Worm (Caenorhabditis elegans) whole organism, late embryonic: ENCODE measurements around the gene mars-1.

Experiments
- T23F11.4 ChIP-seq: fragments of 200-800 bp; sonication (Bioruptor generic); optimal IDR thresholded peaks from 2 replicates; lab custom pipeline; 2018; ENCODE audit warnings: mild to moderate bottlenecking, missing genetic modification characterization, missing compliant biosample characterization
- Y22D7AL.16 ChIP-seq: sonication (generic microtip); optimal IDR thresholded peaks from 2 replicates; lab custom pipeline; 2016; ENCODE audit warnings: missing genetic modification characterization, missing compliant biosample characterization
- ahr-1 ChIP-seq: sonication (generic microtip); optimal IDR thresholded peaks from 2 replicates; lab custom pipeline; 2016; ENCODE audit warnings: missing genetic modification characterization, missing compliant biosample characterization
- ama-1 ChIP-seq: fragments of 150-350 bp; optimal IDR thresholded peaks from 2 replicates; lab custom pipeline; 2014
- ceh-14 ChIP-seq: sonication (generic microtip); optimal IDR thresholded peaks from 2 replicates; lab custom pipeline; 2016; ENCODE audit warnings: missing genotype, missing genetic modification characterization, missing compliant biosample characterization
- ceh-19 ChIP-seq: fragments of 200-800 bp; sonication (Bioruptor generic); optimal IDR thresholded peaks from 2 replicates; lab custom pipeline; 2018; ENCODE audit warnings: mild to moderate bottlenecking, missing genetic modification characterization, missing compliant biosample characterization
- ceh-24 ChIP-seq: sonication (generic microtip); optimal IDR thresholded peaks from 2 replicates; lab custom pipeline; 2016; ENCODE audit warnings: mild to moderate bottlenecking, missing genetic modification characterization, missing compliant biosample characterization
- ceh-31 ChIP-seq: sonication (generic microtip); optimal IDR thresholded peaks from 2 replicates; lab custom pipeline; 2016; ENCODE audit warnings: missing genetic modification characterization, missing compliant biosample characterization
- ceh-34 ChIP-seq: sonication (generic microtip); optimal IDR thresholded peaks from 2 replicates; lab custom pipeline; 2016; ENCODE audit warnings: mild to moderate bottlenecking, missing genetic modification characterization, missing compliant biosample characterization
- ceh-45 ChIP-seq: fragments of 200-800 bp; sonication (Bioruptor generic); IDR thresholded peaks from 2 replicates; pipeline ENCODE4 v1.3.6; 2022; ENCODE audit warnings: missing genetic modification reagents, missing genetic modification characterization, missing compliant biosample characterization
- ceh-48 ChIP-seq: sonication (generic microtip); optimal IDR thresholded peaks from 2 replicates; lab custom pipeline; 2016; ENCODE audit warnings: missing genetic modification characterization, inconsistent platforms, missing compliant biosample characterization
- ceh-6 ChIP-seq: fragments of 200-800 bp; sonication (Bioruptor generic); optimal IDR thresholded peaks from 2 replicates; lab custom pipeline; 2018; ENCODE audit warnings: mild to moderate bottlenecking, missing genetic modification characterization, missing compliant biosample characterization
- ceh-9 ChIP-seq: sonication (generic microtip); optimal IDR thresholded peaks from 2 replicates; lab custom pipeline; 2016; ENCODE audit warnings: mild to moderate bottlenecking, missing genetic modification characterization, inconsistent platforms, missing compliant biosample characterization
- che-1 ChIP-seq: sonication (generic microtip); optimal IDR thresholded peaks from 2 replicates; lab custom pipeline; 2016; ENCODE audit warnings: mild to moderate bottlenecking, missing genetic modification characterization, missing compliant biosample characterization
- dmd-4 ChIP-seq: sonication (generic microtip); optimal IDR thresholded peaks from 2 replicates; lab custom pipeline; 2016; ENCODE audit warnings: borderline replicate concordance, missing genetic modification characterization, missing compliant biosample characterization
- elt-4 ChIP-seq: sonication (generic microtip); optimal IDR thresholded peaks from 2 replicates; lab custom pipeline; 2016; ENCODE audit warnings: missing genetic modification characterization, missing compliant biosample characterization
- ets-4 ChIP-seq: sonication (generic microtip); optimal IDR thresholded peaks from 2 replicates; lab custom pipeline; 2016; ENCODE audit warnings: missing genetic modification characterization, missing compliant biosample characterization
- fax-1 ChIP-seq: sonication (generic microtip); optimal IDR thresholded peaks from 2 replicates; lab custom pipeline; 2016; ENCODE audit warnings: missing genotype, missing genetic modification characterization, missing compliant biosample characterization
- fkh-6 ChIP-seq: sonication (generic microtip); optimal IDR thresholded peaks from 2 replicates; lab custom pipeline; 2016; ENCODE audit warnings: missing genetic modification characterization, missing compliant biosample characterization
- gmeb-2 ChIP-seq: sonication (generic microtip); optimal IDR thresholded peaks from 2 replicates; lab custom pipeline; 2016; ENCODE audit warnings: missing genetic modification characterization, inconsistent platforms, missing compliant biosample characterization
- hlh-13 ChIP-seq: fragments of 200-800 bp; sonication (Bioruptor generic); optimal IDR thresholded peaks from 2 replicates; lab custom pipeline; 2018; ENCODE audit warnings: mild to moderate bottlenecking, missing genetic modification characterization, missing compliant biosample characterization
- hlh-15 ChIP-seq: sonication (generic microtip); optimal IDR thresholded peaks from 2 replicates; lab custom pipeline; 2016; ENCODE audit warnings: missing genetic modification characterization, missing compliant biosample characterization
- hlh-30 ChIP-seq: sonication (generic microtip); optimal IDR thresholded peaks from 2 replicates; lab custom pipeline; 2017; ENCODE audit warnings: antibody characterized with exemption, missing genetic modification characterization, missing compliant biosample characterization; ENCODE audit not compliant: insufficient read depth
- lim-6 ChIP-seq: sonication (generic microtip); optimal IDR thresholded peaks from 2 replicates; lab custom pipeline; 2016; ENCODE audit warnings: missing genetic modification characterization, missing compliant biosample characterization
- lin-11 ChIP-seq: fragments of 200-800 bp; sonication (Bioruptor generic); optimal IDR thresholded peaks from 2 replicates; lab custom pipeline; 2018; ENCODE audit warnings: mild to moderate bottlenecking, missing genetic modification characterization, missing compliant biosample characterization
- mec-3 ChIP-seq: sonication (generic microtip); optimal IDR thresholded peaks from 2 replicates; lab custom pipeline; 2016; ENCODE audit warnings: borderline replicate concordance, missing genetic modification characterization, missing compliant biosample characterization
- nfya-1 ChIP-seq: sonication (generic microtip); optimal IDR thresholded peaks from 2 replicates; lab custom pipeline; 2017; ENCODE audit warnings: missing genetic modification characterization, mild to moderate bottlenecking, missing compliant biosample characterization, antibody characterized with exemption, moderate library complexity
- pat-9 ChIP-seq: fragments of 200-800 bp; sonication (Bioruptor generic); optimal IDR thresholded peaks from 2 replicates; lab custom pipeline; 2018; ENCODE audit warnings: mild to moderate bottlenecking, missing genetic modification characterization, moderate library complexity, missing compliant biosample characterization
- pha-2 ChIP-seq: sonication (generic microtip); optimal IDR thresholded peaks from 2 replicates; lab custom pipeline; 2017; ENCODE audit warnings: mild to moderate bottlenecking, missing genetic modification characterization, missing compliant biosample characterization
- pha-4 ChIP-seq: fragments of 150-350 bp; optimal IDR thresholded peaks from 2 replicates; lab custom pipeline; 2018; ENCODE audit warnings: missing biosample characterization, missing genetic modification reagents, missing genetic modification characterization
- pros-1 ChIP-seq: fragments of 150-350 bp; optimal IDR thresholded peaks from 2 replicates; lab custom pipeline; 2014; ENCODE audit warnings: missing biosample characterization, missing genetic modification reagents, missing genetic modification characterization
- rnt-1 ChIP-seq: sonication (generic microtip); optimal IDR thresholded peaks from 2 replicates; lab custom pipeline; 2016; ENCODE audit warnings: missing genetic modification characterization, missing compliant biosample characterization
- sdc-2 ChIP-seq: sonication (generic microtip); optimal IDR thresholded peaks from 2 replicates; lab custom pipeline; 2016; ENCODE audit warnings: missing genotype, missing genetic modification characterization, missing compliant biosample characterization
- sox-2 ChIP-seq: fragments of 200-800 bp; sonication (Bioruptor generic); IDR thresholded peaks from 2 replicates; pipeline ENCODE4 v1.3.6; 2022; ENCODE audit warnings: missing genetic modification reagents, missing genetic modification characterization, missing compliant biosample characterization
- syd-9 ChIP-seq: sonication (generic microtip); optimal IDR thresholded peaks from 2 replicates; lab custom pipeline; 2016; ENCODE audit warnings: mild to moderate bottlenecking, missing genetic modification characterization, moderate library complexity, missing compliant biosample characterization
- tbx-2 ChIP-seq: sonication (generic microtip); optimal IDR thresholded peaks from 2 replicates; lab custom pipeline; 2016; ENCODE audit warnings: missing genetic modification characterization, missing compliant biosample characterization
- tbx-7 ChIP-seq: sonication (generic microtip); optimal IDR thresholded peaks from 2 replicates; lab custom pipeline; 2016; ENCODE audit warnings: missing genotype, missing genetic modification characterization, missing compliant biosample characterization
- ttx-3 ChIP-seq: sonication (generic microtip); optimal IDR thresholded peaks from 2 replicates; lab custom pipeline; 2016; ENCODE audit warnings: missing genetic modification reagents, missing genetic modification characterization, missing compliant biosample characterization
- unc-3 ChIP-seq, 2 experiments: fragments of 200-800 bp in 1 of 2; sonication (Bioruptor generic) in 1 of 2; sonication (generic microtip) in 1 of 2; conservative IDR thresholded peaks in 1 of 2; optimal IDR thresholded peaks in 1 of 2; 2 replicates each; pipeline versions ENCODE4 v1.3.6 to Lab custom; 2016 to 2022; ENCODE audit warnings: missing compliant biosample characterization in 2 of 2, missing genetic modification characterization in 2 of 2, missing genetic modification reagents in 1 of 2
- unc-86 ChIP-seq: sonication (generic microtip); optimal IDR thresholded peaks from 2 replicates; lab custom pipeline; 2016; ENCODE audit warnings: missing genetic modification characterization, missing compliant biosample characterization
- zip-5 ChIP-seq: sonication (generic microtip); optimal IDR thresholded peaks from 2 replicates; lab custom pipeline; 2016; ENCODE audit warnings: missing genetic modification characterization, missing compliant biosample characterization

The mars-1 gene

DNA sequence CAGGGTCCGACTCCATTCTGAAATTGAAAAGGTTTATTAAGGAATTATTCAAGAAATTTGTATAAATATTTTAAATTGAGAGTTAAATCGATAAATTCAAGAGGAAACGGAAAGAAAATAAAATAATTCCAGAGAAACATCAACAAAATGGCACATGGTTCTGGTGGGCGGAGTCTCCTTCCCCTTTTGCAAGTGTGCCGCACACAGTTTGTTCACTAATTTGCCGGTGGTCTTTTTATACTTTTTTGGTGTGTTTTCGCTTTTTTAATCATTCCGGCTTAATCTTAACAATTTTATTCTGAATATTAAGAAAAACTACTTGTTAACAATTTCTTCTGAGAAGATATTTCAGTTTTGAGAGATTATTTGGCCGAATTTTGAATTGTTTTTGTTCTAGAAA is 30.4 kb downstream of the mars-1 start, which contains the start of the genes ragc-1 and Y24F12A.1 (continued):
- TF ChIP-seq hlh-13 (GFP tag; lab: Kevin White, UChicago) (no peak), zip-5 (no peak), unc-3 (GFP tag; conservative IDR thresholded peaks at IDR 0.05; lab: Robert Waterston, UW) (no peak), unc-3 (tag; optimal IDR thresholded peaks at IDR 0.05; lab: Kevin White, UChicago) (no peak), ceh-6 (GFP tag; lab: Kevin White, UChicago) (peak; percentile 36), lin-11 (no peak), gmeb-2 (no peak), tbx-7 (tag; lab: Kevin White, UChicago) (no peak), ceh-9 (no peak), sdc-2 (tag; lab: Kevin White, UChicago) (no peak), che-1 (tag; lab: Kevin White, UChicago) (no peak), syd-9 (tag; lab: Kevin White, UChicago) (no peak), ets-4 (tag; lab: Kevin White, UChicago) (no peak), pha-2 (tag; lab: Kevin White, UChicago) (peak; percentile 4), Y22D7AL.16 (tag; lab: Kevin White, UChicago) (no peak), ama-1 (no peak), ceh-34 (tag; lab: Kevin White, UChicago) (no peak), pros-1 (tag; lab: Kevin White, UChicago) (no peak), tbx-2 (tag; lab: Kevin White, UChicago) (peak; percentile 72), ceh-19 (GFP tag; lab: Kevin White, UChicago) (peak; percentile 2), nfya-1 (tag; lab: Kevin White, UChicago) (peak; percentile 23)

DNA sequence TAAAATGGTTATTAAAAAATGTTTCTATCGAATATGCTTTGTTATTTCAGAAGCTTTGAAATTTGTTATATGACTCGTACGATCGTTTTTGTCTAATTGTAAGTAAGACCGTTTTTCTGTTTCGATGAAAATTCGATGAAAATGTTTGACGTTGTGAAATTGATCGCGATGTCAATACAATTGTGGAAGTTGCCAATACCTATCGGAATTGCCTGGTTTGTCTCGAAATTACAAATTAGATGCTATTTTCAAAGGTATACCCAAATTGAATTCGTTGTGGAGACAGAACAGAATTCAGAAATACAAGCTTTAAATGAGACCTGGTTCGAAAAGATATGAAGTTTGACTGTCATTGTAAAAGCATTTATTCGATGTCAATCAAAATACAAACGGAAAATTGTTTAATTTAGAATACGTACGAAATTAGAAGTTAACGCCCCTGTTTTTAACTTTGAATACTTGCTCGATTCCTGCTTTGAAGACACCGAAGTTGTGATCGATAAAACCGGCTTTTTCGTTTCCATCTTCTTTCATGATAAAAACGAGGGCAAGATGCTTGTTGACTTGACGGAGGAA is 31.9 kb downstream of the mars-1 start:
- TF ChIP-seq dmd-4 (tag; lab: Kevin White, UChicago) (no peak), lin-11 (no peak), T23F11.4 (no peak)

DNA sequence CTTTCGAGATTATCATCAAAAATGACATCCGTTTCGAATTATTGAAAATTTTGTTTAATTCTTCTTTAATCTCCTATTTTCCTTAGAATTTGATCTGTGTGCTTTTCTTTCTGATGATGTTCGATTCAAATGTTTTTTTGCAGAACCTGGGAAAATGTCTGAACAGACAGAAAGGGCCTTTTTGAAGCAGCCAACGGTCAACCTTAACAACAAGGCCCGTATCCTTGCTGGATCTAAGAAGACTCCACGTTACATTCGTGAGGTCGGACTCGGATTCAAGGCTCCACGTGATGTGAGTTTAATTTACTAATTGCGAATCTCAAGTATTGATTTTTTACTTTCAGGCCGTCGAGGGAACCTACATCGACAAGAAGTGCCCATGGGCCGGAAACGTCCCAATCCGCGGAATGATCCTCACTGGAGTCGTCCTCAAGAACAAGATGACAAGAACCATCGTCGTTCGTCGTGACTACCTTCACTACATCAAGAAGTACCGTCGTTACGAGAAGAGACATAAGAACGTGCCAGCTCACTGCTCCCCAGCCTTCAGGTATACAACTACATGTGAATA is 32.7 kb downstream of the mars-1 start, which contains the start of gene rps-11:
Gene rps-11 (plus strand): TSS at position 144 of the 571 bp plus-strand sequence.
- TF ChIP-seq pha-4 (tag; lab: Kevin White, UChicago) (no peak), ceh-19 (GFP tag; lab: Kevin White, UChicago) (no peak), pat-9 (no peak), unc-3 (GFP tag; conservative IDR thresholded peaks at IDR 0.05; lab: Robert Waterston, UW) (no peak), unc-3 (tag; optimal IDR thresholded peaks at IDR 0.05; lab: Kevin White, UChicago) (no peak), hlh-15 (tag; lab: Kevin White, UChicago) (no peak), ceh-31 (tag; lab: Kevin White, UChicago) (no peak)

DNA sequence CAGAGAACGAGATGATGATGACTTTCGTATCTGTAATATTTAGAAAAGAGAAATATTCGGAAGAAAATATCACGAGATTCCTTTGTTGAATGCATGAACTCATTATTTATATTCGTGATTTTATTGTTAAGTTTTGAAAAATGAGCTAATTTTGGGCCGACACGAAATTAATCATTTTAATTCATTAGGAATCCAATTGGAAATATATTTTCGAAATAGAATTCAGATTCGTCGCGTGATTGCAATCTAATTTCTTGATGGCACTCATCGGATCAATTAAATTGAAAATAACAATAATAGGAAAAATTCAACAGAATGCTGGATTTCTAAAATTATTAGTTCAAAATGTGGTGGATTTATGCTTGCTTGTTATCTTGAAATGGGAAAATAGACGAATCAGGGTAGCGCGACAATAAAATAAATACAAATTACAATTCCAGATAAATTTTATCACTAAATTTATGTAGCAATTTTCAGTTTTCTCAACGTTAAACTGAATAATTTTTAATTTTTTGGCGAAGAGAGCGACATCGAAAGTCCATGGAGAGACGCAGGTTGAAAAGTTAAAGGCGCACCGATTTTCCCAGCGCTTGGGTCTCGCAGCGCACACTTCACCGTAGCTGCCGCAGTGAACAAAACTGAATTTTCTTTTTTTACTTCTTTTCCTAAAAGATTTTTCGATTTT is 33.4 kb downstream of the mars-1 start:
- TF ChIP-seq lim-6 (tag; lab: Kevin White, UChicago) (no peak), che-1 (tag; lab: Kevin White, UChicago) (peak; percentile 43), rnt-1 (tag; lab: Kevin White, UChicago) (no peak), ceh-45 (GFP tag; lab: Robert Waterston, UW) (no peak), gmeb-2 (no peak), ets-4 (tag; lab: Kevin White, UChicago) (no peak), ceh-34 (tag; lab: Kevin White, UChicago) (peak; percentile 13), unc-86 (tag; lab: Kevin White, UChicago) (no peak), ceh-14 (no peak), syd-9 (tag; lab: Kevin White, UChicago) (no peak), pha-4 (tag; lab: Kevin White, UChicago) (no peak), fkh-6 (tag; lab: Kevin White, UChicago) (no peak), hlh-13 (GFP tag; lab: Kevin White, UChicago) (no peak), hlh-15 (tag; lab: Kevin White, UChicago) (no peak), elt-4 (tag; lab: Kevin White, UChicago) (no peak), ceh-6 (GFP tag; lab: Kevin White, UChicago) (no peak), ama-1 (peak; percentile 37), ahr-1 (tag; lab: Kevin White, UChicago) (no peak), mec-3 (tag; lab: Kevin White, UChicago) (no peak), ttx-3 (tag; lab: Kevin White, UChicago) (no peak), pros-1 (tag; lab: Kevin White, UChicago) (no peak), ceh-48 (no peak), ceh-9 (no peak), hlh-30 (no peak), pat-9 (peak; percentile 8), pha-2 (tag; lab: Kevin White, UChicago) (no peak), sox-2 (GFP tag; lab: Robert Waterston, UW) (no peak), fax-1 (tag; lab: Kevin White, UChicago) (no peak), ceh-24 (tag; lab: Kevin White, UChicago) (no peak)
